Worm (Caenorhabditis elegans) whole organism, L4/young adult: ENCODE results near the gene ZK1010.12.

Source experiments
- W03F9.2 ChIP-seq: fragments of 150-350 bp; optimal IDR thresholded peaks from 2 replicates; lab custom pipeline; 2014; ENCODE audit warnings: missing biosample characterization, missing genetic modification characterization
- dao-5 ChIP-seq: sonication (generic microtip); optimal IDR thresholded peaks from 2 replicates; lab custom pipeline; 2016; ENCODE audit warnings: missing genotype, missing genetic modification characterization, moderate library complexity, missing compliant biosample characterization
- him-1 ChIP-seq: sonication (generic microtip); optimal IDR thresholded peaks from 2 replicates; lab custom pipeline; 2016; ENCODE audit warnings: missing genotype, missing genetic modification reagents, missing genetic modification characterization, missing compliant biosample characterization

- TF ChIP-seq him-1 (tag; lab: Kevin White, UChicago) (peak; percentile 59), dao-5 (tag; lab: Kevin White, UChicago) (no peak), W03F9.2 (peak; percentile 78)
Measured at ce11 chrIII:12978473-12979174, 12.5 kb upstream of the ZK1010.12 start, which contains the start of the genes ubq-2 and frg-1.
